Worm (Caenorhabditis elegans) whole organism, young adult: ENCODE data around the gene adh-1.

Experiments
- B0035.1 ChIP-seq: sonication (generic microtip); optimal IDR thresholded peaks from 2 replicates; lab custom pipeline; 2016; ENCODE audit warnings: missing genetic modification characterization, mild to moderate bottlenecking, missing compliant biosample characterization, missing genotype, missing genetic modification reagents
- C06A6.2 ChIP-seq: fragments of 200-800 bp; sonication (Bioruptor generic); conservative IDR thresholded peaks from 2 replicates; pipeline ENCODE4 v1.3.6; 2022; ENCODE audit warnings: missing genetic modification characterization, missing compliant biosample characterization
- C17E4.6 ChIP-seq: fragments of 200-800 bp; sonication (Bioruptor generic); IDR thresholded peaks from 2 replicates; pipeline ENCODE4 v1.3.6; 2022; ENCODE audit warnings: missing genetic modification reagents, missing genetic modification characterization, missing compliant biosample characterization
- F10E7.11 ChIP-seq: sonication (generic microtip); optimal IDR thresholded peaks from 2 replicates; lab custom pipeline; 2017; ENCODE audit warnings: mild to moderate bottlenecking, missing genetic modification characterization, moderate library complexity, missing compliant biosample characterization
- F22D6.2 ChIP-seq: sonication (generic microtip); optimal IDR thresholded peaks from 2 replicates; lab custom pipeline; 2016; ENCODE audit warnings: mild to moderate bottlenecking, missing genetic modification characterization, missing compliant biosample characterization
- F33H1.4 ChIP-seq: fragments of 200-800 bp; sonication (Bioruptor generic); IDR thresholded peaks from 2 replicates; pipeline ENCODE4 v1.3.6; 2022; ENCODE audit warnings: missing genetic modification reagents, missing genetic modification characterization, missing compliant biosample characterization
- F52B5.7 ChIP-seq: sonication (generic microtip); optimal IDR thresholded peaks from 2 replicates; lab custom pipeline; 2016; ENCODE audit warnings: mild to moderate bottlenecking, missing genetic modification characterization, missing compliant biosample characterization
- F57A8.1 ChIP-seq: fragments of 200-800 bp; sonication (Bioruptor generic); optimal IDR thresholded peaks from 2 replicates; lab custom pipeline; 2018; ENCODE audit warnings: mild to moderate bottlenecking, missing genetic modification characterization, moderate library complexity, missing compliant biosample characterization
- Y56A3A.18 ChIP-seq: fragments of 200-800 bp; sonication (Bioruptor generic); IDR thresholded peaks from 2 replicates; pipeline ENCODE4 v1.3.6; 2022; ENCODE audit warnings: missing genetic modification reagents, missing genetic modification characterization, missing compliant biosample characterization
- Y95B8A.8 ChIP-seq: fragments of 200-800 bp; sonication (Bioruptor generic); IDR thresholded peaks from 2 replicates; pipeline ENCODE4 v1.3.6; 2022; ENCODE audit warnings: missing genetic modification reagents, missing genetic modification characterization, missing compliant biosample characterization
- ZK185.1 ChIP-seq: sonication (generic microtip); optimal IDR thresholded peaks from 2 replicates; lab custom pipeline; 2016; ENCODE audit warnings: mild to moderate bottlenecking, missing genetic modification characterization, missing compliant biosample characterization; ENCODE audit not compliant: poor library complexity, severe bottlenecking
- ama-1 ChIP-seq, 3 experiments: fragments of 150-350 bp in 1 of 3; sonication (generic microtip) in 2 of 3; optimal IDR thresholded peaks; 2 replicates each; lab custom pipeline; 2014 to 2018; ENCODE audit warnings: missing biosample characterization in 2 of 3, missing genetic modification characterization in 2 of 3, missing genetic modification reagents in 2 of 3
- aptf-2 ChIP-seq: fragments of 200-800 bp; sonication (Bioruptor generic); conservative IDR thresholded peaks from 2 replicates; pipeline ENCODE4 v1.3.6; 2022; ENCODE audit warnings: missing genetic modification reagents, missing genetic modification characterization, missing compliant biosample characterization
- attf-5 ChIP-seq: fragments of 200-800 bp; sonication (Bioruptor generic); optimal IDR thresholded peaks from 2 replicates; lab custom pipeline; 2018; ENCODE audit warnings: mild to moderate bottlenecking, missing genetic modification characterization, missing compliant biosample characterization
- bed-1 ChIP-seq: fragments of 200-800 bp; sonication (Bioruptor generic); IDR thresholded peaks from 2 replicates; pipeline ENCODE4 v1.3.6; 2022; ENCODE audit warnings: missing genetic modification reagents, missing genetic modification characterization, missing compliant biosample characterization
- cebp-1 ChIP-seq, 2 experiments: fragments of 200-800 bp in 1 of 2; sonication (Bioruptor generic) in 1 of 2; sonication (generic microtip) in 1 of 2; IDR thresholded peaks in 1 of 2; optimal IDR thresholded peaks in 1 of 2; 2 replicates each; pipeline versions ENCODE4 v1.3.6 to Lab custom; 2017 to 2022; ENCODE audit warnings: missing compliant biosample characterization in 2 of 2, missing genetic modification characterization in 2 of 2, mild to moderate bottlenecking in 1 of 2, missing genetic modification reagents in 1 of 2, moderate library complexity in 1 of 2
- ceh-79 ChIP-seq: sonication (generic microtip); optimal IDR thresholded peaks from 2 replicates; lab custom pipeline; 2017; ENCODE audit warnings: mild to moderate bottlenecking, missing genetic modification characterization, missing compliant biosample characterization
- chd-7 ChIP-seq: sonication (generic microtip); optimal IDR thresholded peaks from 2 replicates; lab custom pipeline; 2016; ENCODE audit warnings: mild to moderate bottlenecking, missing genetic modification characterization, moderate library complexity, missing compliant biosample characterization
- die-1 ChIP-seq: sonication (generic microtip); optimal IDR thresholded peaks from 2 replicates; lab custom pipeline; 2016; ENCODE audit warnings: missing genotype, mild to moderate bottlenecking, missing genetic modification characterization, missing compliant biosample characterization
- dox-1 ChIP-seq: fragments of 200-800 bp; sonication (Bioruptor generic); IDR thresholded peaks from 2 replicates; pipeline ENCODE4 v1.3.6; 2022; ENCODE audit warnings: missing genetic modification reagents, missing genetic modification characterization, missing compliant biosample characterization
- egl-44 ChIP-seq: fragments of 200-800 bp; sonication (Bioruptor generic); IDR thresholded peaks from 2 replicates; pipeline ENCODE4 v1.3.6; 2022; ENCODE audit warnings: missing genetic modification reagents, missing genetic modification characterization, missing compliant biosample characterization
- lag-1 ChIP-seq: fragments of 200-800 bp; sonication (Bioruptor generic); IDR thresholded peaks from 2 replicates; pipeline ENCODE4 v1.3.6; 2022; ENCODE audit warnings: missing genetic modification reagents, missing genetic modification characterization, missing compliant biosample characterization
- let-526 ChIP-seq: fragments of 200-800 bp; sonication (Bioruptor generic); IDR thresholded peaks from 2 replicates; pipeline ENCODE4 v1.3.6; 2022; ENCODE audit warnings: missing genetic modification reagents, missing genetic modification characterization, missing compliant biosample characterization
- lin-26 ChIP-seq: fragments of 200-800 bp; sonication (Bioruptor generic); IDR thresholded peaks from 2 replicates; pipeline ENCODE4 v1.3.6; 2022; ENCODE audit warnings: missing genetic modification reagents, missing genetic modification characterization, missing compliant biosample characterization
- lin-35 ChIP-seq, 3 experiments: fragments of 150-350 bp in 2 of 3; sonication (generic microtip) in 1 of 3; optimal IDR thresholded peaks; 2 replicates each; lab custom pipeline; 2014 to 2018; ENCODE audit warnings: missing biosample characterization in 3 of 3, missing genetic modification characterization in 3 of 3, missing genetic modification reagents in 3 of 3
- lin-40 ChIP-seq: sonication (generic microtip); optimal IDR thresholded peaks from 2 replicates; lab custom pipeline; 2016; ENCODE audit warnings: missing genetic modification characterization, mild to moderate bottlenecking, missing compliant biosample characterization, missing genotype, missing genetic modification reagents
- lin-54 ChIP-seq: fragments of 200-800 bp; sonication (Bioruptor generic); optimal IDR thresholded peaks from 2 replicates; lab custom pipeline; 2018; ENCODE audit warnings: mild to moderate bottlenecking, missing genetic modification characterization, missing compliant biosample characterization
- lir-1 ChIP-seq: fragments of 200-800 bp; sonication (Bioruptor generic); conservative IDR thresholded peaks from 2 replicates; pipeline ENCODE4 v1.3.6; 2022; ENCODE audit warnings: missing genetic modification reagents, missing genetic modification characterization, missing compliant biosample characterization
- madf-6 ChIP-seq: fragments of 200-800 bp; sonication (Bioruptor generic); IDR thresholded peaks from 2 replicates; pipeline ENCODE4 v1.3.6; 2022; ENCODE audit warnings: missing genetic modification reagents, missing genetic modification characterization, missing compliant biosample characterization
- madf-8 ChIP-seq: fragments of 200-800 bp; sonication (Bioruptor generic); conservative IDR thresholded peaks from 2 replicates; pipeline ENCODE4 v1.3.6; 2022; ENCODE audit warnings: missing genetic modification reagents, missing genetic modification characterization, missing compliant biosample characterization
- mcd-1 ChIP-seq: fragments of 200-800 bp; sonication (Bioruptor generic); IDR thresholded peaks from 2 replicates; pipeline ENCODE4 v1.3.6; 2022; ENCODE audit warnings: missing genetic modification reagents, missing genetic modification characterization, missing compliant biosample characterization
- mxl-1 ChIP-seq: sonication (generic microtip); optimal IDR thresholded peaks from 2 replicates; lab custom pipeline; 2016; ENCODE audit warnings: missing genetic modification characterization, missing compliant biosample characterization
- nhr-27 ChIP-seq: fragments of 200-800 bp; sonication (Bioruptor generic); optimal IDR thresholded peaks from 2 replicates; lab custom pipeline; 2018; ENCODE audit warnings: mild to moderate bottlenecking, missing genetic modification characterization, moderate library complexity, missing compliant biosample characterization
- nhr-80 ChIP-seq: sonication (generic microtip); optimal IDR thresholded peaks from 2 replicates; lab custom pipeline; 2016; ENCODE audit warnings: missing genetic modification characterization, missing compliant biosample characterization
- pbrm-1 ChIP-seq: fragments of 200-800 bp; sonication (Bioruptor generic); IDR thresholded peaks from 2 replicates; pipeline ENCODE4 v1.3.6; 2022; ENCODE audit warnings: missing genetic modification reagents, missing genetic modification characterization, missing compliant biosample characterization
- rec-8 ChIP-seq, 2 experiments: sonication (generic microtip); optimal IDR thresholded peaks; 2 replicates each; lab custom pipeline; 2016; ENCODE audit warnings: mild to moderate bottlenecking in 2 of 2, missing genetic modification characterization in 2 of 2, missing genetic modification reagents in 2 of 2, missing genotype in 2 of 2, missing biosample characterization in 1 of 2, missing compliant biosample characterization in 1 of 2, moderate library complexity in 1 of 2
- snpc-1.1 ChIP-seq: sonication (generic microtip); optimal IDR thresholded peaks from 2 replicates; lab custom pipeline; 2017; ENCODE audit warnings: missing genetic modification characterization, mild to moderate bottlenecking, missing compliant biosample characterization, antibody characterized with exemption, moderate library complexity, missing genotype, missing genetic modification reagents; ENCODE audit not compliant: insufficient read depth
- somi-1 ChIP-seq: fragments of 200-800 bp; sonication (Bioruptor generic); optimal IDR thresholded peaks from 2 replicates; lab custom pipeline; 2018; ENCODE audit warnings: mild to moderate bottlenecking, missing genetic modification characterization, missing compliant biosample characterization
- tbp1 ChIP-seq: fragments of 200-800 bp; sonication (Bioruptor generic); optimal IDR thresholded peaks from 2 replicates; lab custom pipeline; 2018; ENCODE audit warnings: mild to moderate bottlenecking, missing genetic modification characterization, missing compliant biosample characterization
- tbx-9 ChIP-seq: sonication (generic microtip); optimal IDR thresholded peaks from 2 replicates; lab custom pipeline; 2016; ENCODE audit warnings: borderline replicate concordance, missing genetic modification characterization, inconsistent platforms, missing compliant biosample characterization
- xnd-1 ChIP-seq: sonication (generic microtip); optimal IDR thresholded peaks from 2 replicates; lab custom pipeline; 2016; ENCODE audit warnings: missing genotype, missing genetic modification reagents, missing genetic modification characterization, missing compliant biosample characterization
- zim-3 ChIP-seq: sonication (generic microtip); optimal IDR thresholded peaks from 2 replicates; lab custom pipeline; 2017; ENCODE audit warnings: mild to moderate bottlenecking, missing genetic modification characterization, moderate library complexity, missing compliant biosample characterization
- ztf-26 ChIP-seq: sonication (generic microtip); optimal IDR thresholded peaks from 2 replicates; lab custom pipeline; 2017; ENCODE audit warnings: missing genetic modification characterization, missing compliant biosample characterization

Gene adh-1

ce11 chrV:11887988-11888499 lies at the start of gene adh-1:
TSS of gene adh-1 (plus strand) at chrV:11888248.
- TF ChIP-seq ama-1 (optimal IDR thresholded peaks at IDR 0.05; lab: Kevin White, UChicago) (peak; percentile 95), ama-1 (GFP tag; optimal IDR thresholded peaks at IDR 0.05; lab: Kevin White, UChicago) (no peak), nhr-80 (tag; lab: Kevin White, UChicago) (peak; percentile 45), F52B5.7 (tag; lab: Kevin White, UChicago) (peak; percentile 59), lag-1 (GFP tag; lab: Robert Waterston, UW) (0 out of 2 replicates have a peak, but pooled peaks have one; percentile 79), lin-35 (GFP tag; optimal IDR thresholded peaks at IDR 0.05; lab: Kevin White, UChicago) (peak in 1 of 3 experiments; percentile 20), attf-5 (GFP tag; lab: Kevin White, UChicago) (peak; percentile 37), let-526 (GFP tag; lab: Robert Waterston, UW) (no peak), lin-26 (GFP tag; lab: Robert Waterston, UW) (peak; percentile 51), F22D6.2 (tag; lab: Kevin White, UChicago) (peak; percentile 79), egl-44 (GFP tag; lab: Robert Waterston, UW) (0 out of 2 replicates have a peak, but pooled peaks have one; percentile 57), C06A6.2 (GFP tag; lab: Robert Waterston, UW) (peak; percentile 52), somi-1 (GFP tag; lab: Kevin White, UChicago) (peak; percentile 92), chd-7 (tag; lab: Kevin White, UChicago) (peak; percentile 30), snpc-1.1 (tag; lab: Kevin White, UChicago) (no peak), ztf-26 (peak; percentile 93), lir-1 (GFP tag; lab: Robert Waterston, UW) (no peak), cebp-1 (GFP tag; IDR thresholded peaks at IDR 0.05; lab: Robert Waterston, UW) (no peak), cebp-1 (tag; optimal IDR thresholded peaks at IDR 0.05; lab: Kevin White, UChicago) (peak; percentile 58), F33H1.4 (GFP tag; lab: Robert Waterston, UW) (no peak), bed-1 (GFP tag; lab: Robert Waterston, UW) (no peak), die-1 (peak; percentile 36), lin-40 (tag; lab: Kevin White, UChicago) (peak; percentile 47), F57A8.1 (GFP tag; lab: Kevin White, UChicago) (no peak), tbp1 (GFP tag; lab: Kevin White, UChicago) (peak; percentile 48), ceh-79 (no peak), dox-1 (GFP tag; lab: Robert Waterston, UW) (peak; percentile 24; the same call in 1 of the 2 replicates)

ce11 chrV:11839220-11839619 lies 48.8 kb upstream of the adh-1 start, which contains the start of gene idpb-5:
TSS of gene idpb-5 (plus strand) at chrV:11839520.
- TF ChIP-seq madf-8: no peak
- no peak for TF ChIP-seq nhr-27 (tag; lab: Kevin White, UChicago)
- no peak for TF ChIP-seq ZK185.1 (tag; lab: Kevin White, UChicago)
- no peak for TF ChIP-seq rec-8 (tag; optimal IDR thresholded peaks at IDR 0.05; lab: Kevin White, UChicago)

- TF ChIP-seq pbrm-1 (GFP tag; lab: Robert Waterston, UW) (no peak), dox-1 (GFP tag; lab: Robert Waterston, UW) (no peak), mcd-1 (GFP tag; lab: Robert Waterston, UW) (no peak), aptf-2 (no peak), die-1 (no peak), mxl-1 (no peak), madf-6 (GFP tag; lab: Robert Waterston, UW) (no peak), lin-54 (GFP tag; lab: Kevin White, UChicago) (no peak), let-526 (GFP tag; lab: Robert Waterston, UW) (no peak), zim-3 (tag; lab: Kevin White, UChicago) (no peak), F10E7.11 (tag; lab: Kevin White, UChicago) (no peak), Y95B8A.8 (no peak), attf-5 (GFP tag; lab: Kevin White, UChicago) (no peak), xnd-1 (tag; lab: Kevin White, UChicago) (no peak), Y56A3A.18 (GFP tag; lab: Robert Waterston, UW) (no peak), B0035.1 (tag; lab: Kevin White, UChicago) (no peak), C17E4.6 (GFP tag; lab: Robert Waterston, UW) (no peak), tbx-9 (tag; lab: Kevin White, UChicago) (no peak)
These were observed 44.2 kb upstream of the adh-1 start, which contains the start of gene nphp-4 for ce11 chrV:11843678-11844366. TSS of gene nphp-4 (minus strand) at chrV:11843728.
